Worm (Caenorhabditis elegans): ENCODE results near the gene npr-37.
A peak's percentile ranks its signal among the peaks of the same experiment; 100 is the strongest.

The npr-37 gene

ce11 chrIV:481067-481466, at the start of gene npr-37:
npr-37 (minus strand) TSS chrIV:481167.
- no peak for TF ChIP-seq nhr-179 (tag; optimal IDR thresholded peaks at IDR 0.05)

DNA sequence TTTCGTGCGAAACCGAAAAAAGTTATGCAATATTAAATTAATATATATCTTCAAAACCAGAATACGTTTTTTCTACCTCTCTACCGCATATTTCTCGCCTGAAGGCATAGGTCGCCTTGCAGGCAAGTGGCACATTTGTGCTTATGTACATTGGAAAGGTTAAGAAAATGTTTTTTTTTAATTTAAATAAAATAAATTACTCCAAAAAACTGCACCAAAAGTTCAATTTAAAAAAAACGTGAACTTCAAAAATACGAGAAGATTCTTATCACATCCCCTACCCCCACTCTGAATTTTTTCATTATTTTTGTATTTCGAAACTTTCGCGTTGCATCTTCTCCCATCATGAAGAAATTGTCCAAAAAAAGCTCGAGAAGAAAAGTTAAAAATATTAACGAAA, 43.4 kb upstream of the npr-37 start, which contains the start of gene W03G1.2:
Gene W03G1.2, plus strand, starts transcription at position 301 of the 400 bp plus-strand sequence.
- TF ChIP-seq madf-3 (GFP tag; IDR thresholded peaks at IDR 0.05) (no peak), F23B12.7 (tag; optimal IDR thresholded peaks at IDR 0.05; ENCODE audit: insufficient read depth) (no peak), ama-1 (optimal IDR thresholded peaks at IDR 0.05) (no peak), ama-1 (GFP tag; optimal IDR thresholded peaks at IDR 0.05) (no peak), madf-10 (tag; optimal IDR thresholded peaks at IDR 0.05) (no peak), chd-7 (tag; optimal IDR thresholded peaks at IDR 0.05) (no peak), attf-6 (GFP tag; IDR thresholded peaks at IDR 0.05) (no peak), ztf-25 (GFP tag; IDR thresholded peaks at IDR 0.05) (no peak), hlh-12 (tag; optimal IDR thresholded peaks at IDR 0.05) (no peak), zfh-2 (GFP tag; conservative IDR thresholded peaks at IDR 0.05) (no peak), pha-4 (tag; optimal IDR thresholded peaks at IDR 0.05) (no peak), C17E4.6 (GFP tag; IDR thresholded peaks at IDR 0.05) (no peak)

ce11 chrIV:523595-523994, 42.6 kb upstream of the npr-37 start, which contains the start of gene asm-3:
asm-3 (minus strand) TSS chrIV:523809.
- TF ChIP-seq nfya-1 (tag; optimal IDR thresholded peaks at IDR 0.05; ENCODE audit: borderline replicate concordance, insufficient read depth) (no peak), nhr-80 (tag; optimal IDR thresholded peaks at IDR 0.05) (peak; percentile 89), F39B2.1 (GFP tag; IDR thresholded peaks at IDR 0.05) (no peak), zfh-2 (GFP tag; conservative IDR thresholded peaks at IDR 0.05) (no peak), lsl-1 (GFP tag; optimal IDR thresholded peaks at IDR 0.05) (no peak), nhr-90 (tag; optimal IDR thresholded peaks at IDR 0.05) (no peak)

DNA sequence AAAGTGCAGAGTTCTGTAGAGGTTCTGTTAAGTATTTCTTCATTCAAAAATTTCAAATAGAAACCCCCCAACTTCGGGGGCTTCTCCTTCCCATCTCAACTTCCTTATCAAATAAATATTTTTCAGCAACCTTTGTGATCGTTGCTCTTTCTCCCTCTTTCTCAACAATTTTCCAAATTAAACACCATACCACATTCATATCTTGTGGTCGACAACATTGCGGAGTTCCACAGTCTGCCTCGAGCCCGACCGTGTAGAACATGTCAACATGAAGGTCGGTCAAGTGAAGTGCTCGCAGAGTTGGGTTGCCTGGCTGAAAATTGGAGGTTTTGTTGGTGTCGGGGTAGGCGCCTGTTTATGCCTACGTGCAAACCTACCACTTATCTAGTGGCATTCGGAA, 41.6 kb upstream of the npr-37 start:
- no peak for TF ChIP-seq snpc-1.3 (tag; optimal IDR thresholded peaks at IDR 0.05; ENCODE audit: insufficient read depth)
- TF ChIP-seq nhr-80 (tag; optimal IDR thresholded peaks at IDR 0.05) = peak; percentile 63

ce11 chrIV:519409-519808, 38.4 kb upstream of the npr-37 start, which contains the start of gene pig-1:
pig-1 (minus strand) TSS chrIV:519457.
- TF ChIP-seq madf-6 (GFP tag; IDR thresholded peaks at IDR 0.05) (peak; percentile 75), rcor-1 (GFP tag; IDR thresholded peaks at IDR 0.05) (0 out of 2 replicates have a peak, but pooled peaks have one; percentile 26), unc-62 (GFP tag; optimal IDR thresholded peaks at IDR 0.05) (no peak), dox-1 (GFP tag; IDR thresholded peaks at IDR 0.05) (0 out of 2 replicates have a peak, but pooled peaks have one; percentile 44), snpc-3.4 (tag; optimal IDR thresholded peaks at IDR 0.05) (no peak), nhr-90 (tag; optimal IDR thresholded peaks at IDR 0.05) (no peak), efl-1 (GFP tag; optimal IDR thresholded peaks at IDR 0.05) (peak; percentile 73), dpl-1 (GFP tag; optimal IDR thresholded peaks at IDR 0.05) (peak; percentile 55), F37B4.10 (GFP tag; IDR thresholded peaks at IDR 0.05) (no peak), egl-44 (GFP tag; IDR thresholded peaks at IDR 0.05) (no peak), hmg-20 (GFP tag; IDR thresholded peaks at IDR 0.05) (no peak), F55B11.4 (tag; optimal IDR thresholded peaks at IDR 0.05; ENCODE audit: borderline replicate concordance, insufficient read depth) (no peak), mcd-1 (GFP tag; IDR thresholded peaks at IDR 0.05) (peak; percentile 98), D2030.7 (GFP tag; IDR thresholded peaks at IDR 0.05) (peak; percentile 67), mes-4 (tag; optimal IDR thresholded peaks at IDR 0.05) (no peak), atf-7 (tag; optimal IDR thresholded peaks at IDR 0.05) (no peak), bed-1 (GFP tag; IDR thresholded peaks at IDR 0.05) (no peak), lsy-27 (tag; optimal IDR thresholded peaks at IDR 0.05; ENCODE audit: borderline replicate concordance, insufficient read depth) (no peak), lsl-1 (GFP tag; optimal IDR thresholded peaks at IDR 0.05) (peak; percentile 55), snpc-1.3 (tag; optimal IDR thresholded peaks at IDR 0.05; ENCODE audit: insufficient read depth) (peak; percentile 1), hmg-1.2 (GFP tag; IDR thresholded peaks at IDR 0.05) (peak; percentile 99), F33H1.4 (GFP tag; IDR thresholded peaks at IDR 0.05) (peak; percentile 39; the same call in 1 of the 2 replicates), madf-10 (tag; optimal IDR thresholded peaks at IDR 0.05) (no peak), lin-54 (GFP tag; optimal IDR thresholded peaks at IDR 0.05) (peak; percentile 75), tbp1 (GFP tag; optimal IDR thresholded peaks at IDR 0.05) (peak; percentile 37), ztf-26 (tag; optimal IDR thresholded peaks at IDR 0.05) (no peak), ceh-58 (GFP tag; IDR thresholded peaks at IDR 0.05) (no peak)

Data from whole organism, young adult.